Worm (Caenorhabditis elegans) whole organism, early embryonic: ENCODE data around the gene dab-1.

ENCODE experiments used
- aly-1 ChIP-seq: sonication (generic microtip); optimal IDR thresholded peaks from 2 replicates; lab custom pipeline; 2016; ENCODE audit warnings: missing genetic modification characterization, missing compliant biosample characterization
- ama-1 ChIP-seq: fragments of 150-350 bp; optimal IDR thresholded peaks from 2 replicates; lab custom pipeline; 2014
- tbx-11 ChIP-seq: fragments of 200-800 bp; sonication (Bioruptor generic); IDR thresholded peaks from 2 replicates; pipeline ENCODE4 v1.3.6; 2022; ENCODE audit warnings: missing genetic modification characterization, missing compliant biosample characterization

ce11 chrII:8174148-8174547, 48.0 kb upstream of the dab-1 start:
- TF ChIP-seq aly-1 (tag; lab: Kevin White, UChicago) (no peak), tbx-11 (no peak), ama-1 (no peak)
